Worm (Caenorhabditis elegans): ENCODE measurements around the gene rga-4.

ce11 chrV:1392900-1393299 is 9.8 kb upstream of the rga-4 start, which contains the start of gene Y75B7AR.1:
- no peak for TF ChIP-seq W03F9.2 (tag; optimal IDR thresholded peaks at IDR 0.05)
- TF ChIP-seq him-1 (tag; optimal IDR thresholded peaks at IDR 0.05), result no peak
- no peak for TF ChIP-seq dao-5 (tag; optimal IDR thresholded peaks at IDR 0.05)
